Fruit fly (Drosophila melanogaster) whole organism, wandering third instar larva: ENCODE data around the gene CG14644.

Source experiments
- Abd-B ChIP-seq: fragments of >200 bp; optimal IDR thresholded peaks from 2 replicates; lab custom pipeline; 2017; ENCODE audit warnings: missing biosample characterization, missing genetic modification characterization
- CG9705 ChIP-seq: fragments of 200-800 bp; sonication (Bioruptor generic); optimal IDR thresholded peaks from 2 replicates; lab custom pipeline; 2018; ENCODE audit warnings: missing biosample characterization, mild to moderate bottlenecking, missing genetic modification characterization
- CrebA ChIP-seq: fragments of 200-800 bp; sonication (Bioruptor generic); optimal IDR thresholded peaks from 2 replicates; lab custom pipeline; 2016; ENCODE audit warnings: missing biosample characterization, mild to moderate bottlenecking, missing genetic modification characterization, borderline replicate concordance
- HLH106 ChIP-seq: fragments of 200-800 bp; optimal IDR thresholded peaks from 3 replicates; lab custom pipeline; 2019; ENCODE audit warnings: missing biosample characterization, mild to moderate bottlenecking, missing genetic modification characterization, moderate library complexity
- Hnf4 ChIP-seq: fragments of 200-800 bp; sonication (Bioruptor generic); optimal IDR thresholded peaks from 2 replicates; lab custom pipeline; 2016; ENCODE audit warnings: missing biosample characterization, mild to moderate bottlenecking, missing genetic modification characterization
- Hr78 ChIP-seq: fragments of >200 bp; optimal IDR thresholded peaks from 2 replicates; lab custom pipeline; 2017; ENCODE audit warnings: missing biosample characterization, missing genetic modification characterization
- Mio ChIP-seq: sonication (Bioruptor generic); optimal IDR thresholded peaks from 2 replicates; lab custom pipeline; 2016; ENCODE audit warnings: missing biosample characterization, missing genetic modification characterization
- N ChIP-seq: fragments of >200 bp; optimal IDR thresholded peaks from 2 replicates; lab custom pipeline; 2018; ENCODE audit warnings: missing biosample characterization, missing external identifiers, missing genetic modification characterization
- OdsH ChIP-seq: fragments of 200-800 bp; sonication (Bioruptor generic); optimal IDR thresholded peaks from 2 replicates; lab custom pipeline; 2016; ENCODE audit warnings: missing biosample characterization, mild to moderate bottlenecking, missing genetic modification characterization
- Rel ChIP-seq, 2 experiments: fragments of 200-800 bp; sonication (Bioruptor generic) in 1 of 2; optimal IDR thresholded peaks; 2 replicates in 1 of 2; 3 replicates in 1 of 2; lab custom pipeline; 2016 to 2019; ENCODE audit warnings: mild to moderate bottlenecking in 2 of 2, missing biosample characterization in 2 of 2, missing genetic modification characterization in 2 of 2, moderate library complexity in 1 of 2
- Sp1 ChIP-seq: fragments of 200-800 bp; sonication (Bioruptor generic); optimal IDR thresholded peaks from 3 replicates; lab custom pipeline; 2019; ENCODE audit warnings: missing biosample characterization, mild to moderate bottlenecking, missing genetic modification characterization, moderate library complexity
- Vsx2 ChIP-seq: fragments of 200-300, 225-300 bp; sonication (Bioruptor generic); optimal IDR thresholded peaks from 2 replicates; lab custom pipeline; 2018; ENCODE audit warnings: missing biosample characterization, missing genetic modification characterization; ENCODE audit not compliant: partially characterized antibody
- br ChIP-seq: fragments of 200-800 bp; sonication (Bioruptor generic); optimal IDR thresholded peaks from 2 replicates; lab custom pipeline; 2016; ENCODE audit warnings: missing biosample characterization, missing genetic modification characterization
- brk ChIP-seq: fragments of 200-800 bp; sonication (Bioruptor generic); optimal IDR thresholded peaks from 2 replicates; lab custom pipeline; 2016; ENCODE audit warnings: missing biosample characterization, mild to moderate bottlenecking, missing genetic modification characterization
- dl ChIP-seq, 2 experiments: fragments of 175-275, 200-275 bp in 1 of 2; fragments of 200-275 bp in 1 of 2; sonication (Bioruptor generic); optimal IDR thresholded peaks; lab custom pipeline; 2018; ENCODE audit warnings: mild to moderate bottlenecking in 2 of 2, missing biosample characterization in 2 of 2, missing genetic modification characterization in 2 of 2, moderate library complexity in 2 of 2; ENCODE audit not compliant: partially characterized antibody in 2 of 2, insufficient read depth in 1 of 2
- dmrt93B ChIP-seq: fragments of 200-800 bp; sonication (Bioruptor generic); optimal IDR thresholded peaks from 2 replicates; lab custom pipeline; 2018; ENCODE audit warnings: missing biosample characterization, mild to moderate bottlenecking, missing genetic modification characterization
- dsf ChIP-seq: sonication (Bioruptor generic); optimal IDR thresholded peaks from 2 replicates; lab custom pipeline; 2016; ENCODE audit warnings: missing biosample characterization, missing genetic modification characterization, borderline replicate concordance
- foxo ChIP-seq, 2 experiments: fragments of 200-800 bp; sonication (Bioruptor generic); optimal IDR thresholded peaks; 2 replicates in 1 of 2; 3 replicates in 1 of 2; lab custom pipeline; 2016 to 2017; ENCODE audit warnings: missing biosample characterization in 2 of 2, missing genetic modification characterization in 2 of 2
- fru ChIP-seq: fragments of 200-800 bp; sonication (Bioruptor generic); optimal IDR thresholded peaks from 3 replicates; lab custom pipeline; 2016; ENCODE audit warnings: missing biosample characterization, mild to moderate bottlenecking, missing genetic modification characterization
- h ChIP-seq: fragments of 200-800 bp; sonication (Bioruptor generic); optimal IDR thresholded peaks from 3 replicates; lab custom pipeline; 2016; ENCODE audit warnings: missing biosample characterization, mild to moderate bottlenecking, missing genetic modification characterization
- jim ChIP-seq: fragments of 175-275, 200-325 bp; sonication (Bioruptor generic); optimal IDR thresholded peaks from 2 replicates; lab custom pipeline; 2016; ENCODE audit warnings: missing biosample characterization, mild to moderate bottlenecking, missing genetic modification characterization
- psq ChIP-seq: fragments of 200-800 bp; sonication (Bioruptor generic); optimal IDR thresholded peaks from 3 replicates; lab custom pipeline; 2017; ENCODE audit warnings: missing biosample characterization, mild to moderate bottlenecking, missing genetic modification characterization, moderate library complexity
- rgr ChIP-seq: fragments of 200-800 bp; sonication (Bioruptor generic); optimal IDR thresholded peaks from 3 replicates; lab custom pipeline; 2016; ENCODE audit warnings: missing biosample characterization, mild to moderate bottlenecking, missing genetic modification characterization
- sv ChIP-seq: fragments of 200-800 bp; sonication (Bioruptor generic); optimal IDR thresholded peaks from 3 replicates; lab custom pipeline; 2016; ENCODE audit warnings: missing biosample characterization, missing genetic modification characterization
- tai ChIP-seq: sonication (Bioruptor generic); optimal IDR thresholded peaks from 2 replicates; lab custom pipeline; 2016; ENCODE audit warnings: missing biosample characterization, missing genetic modification characterization
- usp ChIP-seq: fragments of >200 bp; optimal IDR thresholded peaks from 2 replicates; lab custom pipeline; 2017; ENCODE audit warnings: missing biosample characterization, missing genetic modification characterization
- woc ChIP-seq: sonication (Bioruptor generic); optimal IDR thresholded peaks from 2 replicates; lab custom pipeline; 2016; ENCODE audit warnings: missing biosample characterization, mild to moderate bottlenecking, missing genetic modification characterization

Gene CG14644

dm6 chr3R:4291289-4291688 lies 38.4 kb upstream of the CG14644 start:
- no peak for TF ChIP-seq Hr78
- peak; percentile 56 for TF ChIP-seq Vsx2 (GFP tag; lab: Kevin White, UChicago)
- TF ChIP-seq, all 38 proteins: peak for 1

dm6 chr3R:4284376-4284953 lies 31.6 kb upstream of the CG14644 start:
- TF ChIP-seq CG9705 (no peak), Abd-B (no peak), dl (GFP tag; optimal IDR thresholded peaks at IDR 0.05; lab: Kevin White, UChicago; ENCODE audit: insufficient read depth in 1 of 2, partially characterized antibody in 2 of 2) (no peak), br (GFP tag; lab: Kevin White, UChicago) (no peak), woc (no peak), Rel (GFP tag; optimal IDR thresholded peaks at IDR 0.05; lab: Kevin White, UChicago) (no peak), Rel (tag; optimal IDR thresholded peaks at IDR 0.05; lab: Kevin White, UChicago) (no peak), N (GFP tag; lab: Kevin White, UChicago) (no peak), Hr78 (no peak), tai (GFP tag; lab: Kevin White, UChicago) (no peak), psq (GFP tag; lab: Kevin White, UChicago) (no peak), foxo (GFP tag; optimal IDR thresholded peaks at IDR 0.05; lab: Kevin White, UChicago) (no peak), rgr (GFP tag; lab: Kevin White, UChicago) (no peak), Vsx2 (GFP tag; lab: Kevin White, UChicago) (no peak), CrebA (GFP tag; lab: Kevin White, UChicago) (no peak), usp (GFP tag; lab: Kevin White, UChicago) (no peak), brk (no peak), jim (GFP tag; lab: Kevin White, UChicago) (no peak)
- TF ChIP-seq, all 38 proteins: peak for 0

DNA sequence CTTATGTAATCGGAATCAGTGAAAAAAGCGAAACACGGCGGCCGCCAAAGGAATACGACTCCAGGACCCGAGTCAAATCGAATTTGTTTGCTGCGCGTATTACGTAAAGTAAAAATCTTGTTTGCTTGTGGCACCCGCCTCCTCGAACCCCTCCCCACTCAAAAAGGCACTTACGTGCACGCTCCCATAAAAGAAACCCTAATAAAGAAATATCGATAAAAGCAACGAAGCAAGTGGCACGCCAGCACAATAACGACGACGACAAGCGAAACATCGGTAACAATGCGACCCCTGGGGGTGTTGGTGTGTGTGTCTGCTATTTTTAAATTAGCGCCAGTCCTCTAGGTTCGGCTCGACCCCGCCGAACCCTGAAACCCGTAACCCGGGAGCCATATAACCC lies 29.4 kb upstream of the CG14644 start:
- no peak for TF ChIP-seq Hnf4 (GFP tag; lab: Kevin White, UChicago)
- no peak for TF ChIP-seq sv
- no peak for TF ChIP-seq dsf (GFP tag; lab: Kevin White, UChicago)

DNA sequence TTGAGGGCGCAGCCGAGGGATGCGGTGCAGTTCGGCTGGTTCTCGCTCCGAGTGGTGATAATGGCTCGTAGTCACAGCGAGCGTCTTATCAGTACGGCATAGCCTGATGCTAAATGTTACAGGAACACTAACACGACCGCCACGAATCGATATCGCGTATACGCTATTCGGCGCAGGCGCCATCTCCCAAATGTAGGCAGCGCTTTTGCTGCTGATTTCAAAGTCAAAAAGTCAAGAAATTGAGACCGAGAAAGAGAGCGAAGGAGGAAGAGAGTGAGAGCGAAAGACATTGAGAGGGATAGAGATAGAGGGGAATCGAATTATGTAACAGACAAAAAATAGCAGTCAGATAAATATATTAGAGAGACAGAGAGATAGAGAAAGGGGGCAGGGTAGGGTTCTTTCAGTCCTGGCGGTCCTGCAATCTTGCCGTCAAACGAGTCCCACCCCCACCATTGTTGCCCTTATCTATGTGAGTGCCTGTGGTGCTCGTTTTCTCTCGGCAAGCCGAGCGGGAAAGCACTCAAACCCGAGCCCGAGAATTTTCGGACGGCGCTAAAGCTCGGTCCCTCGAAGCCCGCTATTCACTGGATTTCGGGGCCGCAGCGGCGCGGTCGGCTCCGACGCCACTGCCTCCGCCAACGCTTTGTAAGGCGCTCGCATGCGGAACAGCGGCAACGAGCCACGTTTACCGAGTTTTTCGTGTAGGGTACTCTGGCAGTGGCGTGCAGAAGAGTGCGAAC lies 28.4 kb upstream of the CG14644 start:
- TF ChIP-seq N (GFP tag; lab: Kevin White, UChicago) (no peak), foxo (GFP tag; optimal IDR thresholded peaks at IDR 0.05; lab: Kevin White, UChicago) (no peak), CG9705 (no peak), dmrt93B (GFP tag; lab: Kevin White, UChicago) (no peak), OdsH (GFP tag; lab: Kevin White, UChicago) (no peak), HLH106 (tag; lab: Kevin White, UChicago) (no peak), h (no peak), jim (GFP tag; lab: Kevin White, UChicago) (no peak), Sp1 (no peak), Vsx2 (GFP tag; lab: Kevin White, UChicago) (no peak), Hnf4 (GFP tag; lab: Kevin White, UChicago) (no peak)

- TF ChIP-seq foxo (GFP tag; optimal IDR thresholded peaks at IDR 0.05; lab: Kevin White, UChicago) (no peak), fru (GFP tag; lab: Kevin White, UChicago) (no peak), rgr (GFP tag; lab: Kevin White, UChicago) (no peak)
- TF ChIP-seq, all 38 proteins: peak for 0
Observed at dm6 chr3R:4280062-4280461, 27.2 kb upstream of the CG14644 start, which contains the start of gene cpx. cpx (plus strand) TSS chr3R:4280221.

dm6 chr3R:4277828-4278227 lies 25.0 kb upstream of the CG14644 start, which contains the start of gene flip:
flip (minus strand) TSS chr3R:4277928.
- no peak for TF ChIP-seq Mio
- no peak for TF ChIP-seq jim (GFP tag; lab: Kevin White, UChicago)
- TF ChIP-seq h, result no peak
- TF ChIP-seq psq (GFP tag; lab: Kevin White, UChicago), result no peak
- no peak for TF ChIP-seq dsf (GFP tag; lab: Kevin White, UChicago)
- TF ChIP-seq Hr78, result no peak
